Worm (Caenorhabditis elegans): ENCODE measurements around the gene C33C12.11.

C33C12.11 gene

DNA sequence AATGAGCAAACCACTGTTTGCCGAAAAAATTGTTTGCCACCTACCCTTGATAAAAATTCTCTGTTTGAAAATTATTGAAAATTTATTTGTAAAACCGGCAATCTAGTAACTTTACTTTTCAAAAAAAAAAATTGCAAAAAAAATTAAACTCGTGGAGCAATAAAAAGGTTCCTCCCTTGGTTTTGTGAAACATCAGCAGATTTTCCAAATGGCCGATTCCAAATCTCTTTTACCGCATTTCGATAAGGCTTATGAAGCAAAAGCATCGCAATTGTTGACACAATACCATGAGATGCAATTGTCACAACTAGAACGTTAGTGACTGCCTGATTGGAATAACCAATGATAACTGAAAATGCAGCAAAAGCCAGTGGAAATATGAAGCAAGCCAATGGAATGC lies 49.1 kb downstream of the C33C12.11 start:
- TF ChIP-seq mxl-1 (tag; optimal IDR thresholded peaks at IDR 0.05) (no peak), nhr-179 (tag; optimal IDR thresholded peaks at IDR 0.05) (no peak), nhr-80 (tag; optimal IDR thresholded peaks at IDR 0.05) (no peak), let-607 (tag; optimal IDR thresholded peaks at IDR 0.05) (no peak)
